Worm (Caenorhabditis elegans) whole organism, L3 larva: Measurements from ENCODE around the gene Y17G9A.4.

Experiments used
- ZK546.5 ChIP-seq: sonication (generic microtip); optimal IDR thresholded peaks from 2 replicates; lab custom pipeline; 2017; ENCODE audit warnings: missing biosample characterization, missing genetic modification characterization
- aly-2 ChIP-seq: fragments of 150-350 bp; optimal IDR thresholded peaks from 2 replicates; lab custom pipeline; 2014; ENCODE audit warnings: missing biosample characterization, missing genetic modification characterization
- ama-1 ChIP-seq: fragments of 150-350 bp; optimal IDR thresholded peaks from 2 replicates; lab custom pipeline; 2018
- ceh-16 ChIP-seq: sonication (generic microtip); optimal IDR thresholded peaks from 2 replicates; lab custom pipeline; 2017; ENCODE audit warnings: missing biosample characterization, missing genetic modification characterization
- ceh-28 ChIP-seq: fragments of 150-350 bp; optimal IDR thresholded peaks from 2 replicates; lab custom pipeline; 2014; ENCODE audit warnings: missing biosample characterization, missing genetic modification reagents, missing genetic modification characterization
- ceh-82 ChIP-seq: fragments of 150-350 bp; optimal IDR thresholded peaks from 2 replicates; lab custom pipeline; 2014; ENCODE audit warnings: missing biosample characterization, missing genetic modification characterization
- egl-27 ChIP-seq: sonication (generic microtip); optimal IDR thresholded peaks from 4 replicates; lab custom pipeline; 2017; ENCODE audit warnings: missing biosample characterization, missing genetic modification reagents, missing genetic modification characterization
- egl-5 ChIP-seq: fragments of 150-350 bp; optimal IDR thresholded peaks from 2 replicates; lab custom pipeline; 2017; ENCODE audit warnings: missing biosample characterization, missing genetic modification reagents, missing genetic modification characterization, inconsistent platforms
- elt-2 ChIP-seq: sonication (generic microtip); optimal IDR thresholded peaks from 2 replicates; lab custom pipeline; 2016; ENCODE audit warnings: missing genetic modification reagents, mild to moderate bottlenecking, missing genetic modification characterization, missing compliant biosample characterization
- elt-3 ChIP-seq, 3 experiments: fragments of 150-350 bp in 1 of 3; sonication (generic microtip) in 2 of 3; optimal IDR thresholded peaks; 2 replicates in 2 of 3; 4 replicates in 1 of 3; lab custom pipeline; 2014 to 2017; ENCODE audit warnings: missing biosample characterization in 3 of 3, missing genetic modification characterization in 3 of 3
- eor-1 ChIP-seq, 2 experiments: fragments of 150-350 bp; optimal IDR thresholded peaks; 2 replicates each; lab custom pipeline; 2014 to 2018; ENCODE audit warnings: missing biosample characterization in 2 of 2, missing genetic modification characterization in 2 of 2
- fkh-2 ChIP-seq: fragments of 150-350 bp; optimal IDR thresholded peaks from 2 replicates; lab custom pipeline; 2014; ENCODE audit warnings: missing biosample characterization, missing genetic modification reagents, missing genetic modification characterization
- fos-1 ChIP-seq: fragments of 150-350 bp; optimal IDR thresholded peaks from 2 replicates; lab custom pipeline; 2014; ENCODE audit warnings: missing biosample characterization, missing genetic modification characterization
- hmg-11 ChIP-seq: sonication (generic microtip); optimal IDR thresholded peaks from 2 replicates; lab custom pipeline; 2016; ENCODE audit warnings: missing genetic modification characterization, missing compliant biosample characterization
- lin-15B ChIP-seq: fragments of 150-350 bp; optimal IDR thresholded peaks from 2 replicates; lab custom pipeline; 2014; ENCODE audit warnings: missing biosample characterization, missing genetic modification characterization
- lin-39 ChIP-seq: fragments of 150-350 bp; optimal IDR thresholded peaks from 2 replicates; lab custom pipeline; 2018; ENCODE audit warnings: missing biosample characterization, missing genetic modification reagents, missing genetic modification characterization
- mdl-1 ChIP-seq: fragments of 150-350 bp; optimal IDR thresholded peaks from 2 replicates; lab custom pipeline; 2014; ENCODE audit warnings: missing biosample characterization, missing genetic modification characterization
- mml-1 ChIP-seq: fragments of 150-350 bp; sonication (generic microtip); optimal IDR thresholded peaks from 3 replicates; lab custom pipeline; 2014; ENCODE audit warnings: missing biosample characterization, missing genetic modification characterization
- nfya-1 ChIP-seq: sonication (generic microtip); optimal IDR thresholded peaks from 2 replicates; lab custom pipeline; 2017; ENCODE audit warnings: missing genetic modification characterization, mild to moderate bottlenecking, missing compliant biosample characterization, antibody characterized with exemption, moderate library complexity; ENCODE audit not compliant: insufficient read depth
- nhr-11 ChIP-seq: fragments of 150-350 bp; optimal IDR thresholded peaks from 2 replicates; lab custom pipeline; 2014; ENCODE audit warnings: missing biosample characterization, missing genetic modification characterization
- nhr-12 ChIP-seq: fragments of 150-350 bp; optimal IDR thresholded peaks from 2 replicates; lab custom pipeline; 2014; ENCODE audit warnings: missing biosample characterization, missing genetic modification characterization
- nhr-23 ChIP-seq: fragments of 150-350 bp; optimal IDR thresholded peaks from 2 replicates; lab custom pipeline; 2014; ENCODE audit warnings: missing biosample characterization, missing genetic modification reagents, missing genetic modification characterization
- nhr-28 ChIP-seq: fragments of 150-350 bp; optimal IDR thresholded peaks from 2 replicates; lab custom pipeline; 2014; ENCODE audit warnings: missing biosample characterization, missing genetic modification characterization
- nhr-43 ChIP-seq: sonication (generic microtip); optimal IDR thresholded peaks from 2 replicates; lab custom pipeline; 2016; ENCODE audit warnings: mild to moderate bottlenecking, missing genetic modification characterization, missing compliant biosample characterization; ENCODE audit not compliant: poor library complexity, severe bottlenecking
- nhr-67 ChIP-seq: fragments of 150-350 bp; optimal IDR thresholded peaks from 2 replicates; lab custom pipeline; 2014; ENCODE audit warnings: missing biosample characterization, missing genetic modification characterization
- nhr-77 ChIP-seq: fragments of 150-350 bp; optimal IDR thresholded peaks from 2 replicates; lab custom pipeline; 2014; ENCODE audit warnings: missing biosample characterization, missing genetic modification characterization
- pha-4 ChIP-seq: fragments of 150-350 bp; optimal IDR thresholded peaks from 2 replicates; lab custom pipeline; 2014; ENCODE audit warnings: missing biosample characterization, missing genetic modification reagents, missing genetic modification characterization
- pqm-1 ChIP-seq: fragments of 150-350 bp; optimal IDR thresholded peaks from 2 replicates; lab custom pipeline; 2017; ENCODE audit warnings: missing biosample characterization, missing genetic modification characterization, inconsistent platforms
- skn-1 ChIP-seq: fragments of 150-350 bp; optimal IDR thresholded peaks from 2 replicates; lab custom pipeline; 2014; ENCODE audit warnings: missing biosample characterization, missing genetic modification characterization
- snpc-4 ChIP-seq: fragments of 150-350 bp; optimal IDR thresholded peaks from 2 replicates; lab custom pipeline; 2014; ENCODE audit warnings: missing biosample characterization, missing genetic modification characterization
- unc-39 ChIP-seq: sonication (generic microtip); optimal IDR thresholded peaks from 4 replicates; lab custom pipeline; 2017; ENCODE audit warnings: missing biosample characterization, missing genetic modification characterization
- unc-62 ChIP-seq: fragments of 150-350 bp; sonication (generic microtip); optimal IDR thresholded peaks from 4 replicates; lab custom pipeline; 2014; ENCODE audit warnings: missing biosample characterization, missing genetic modification reagents, missing genetic modification characterization
- zag-1 ChIP-seq: fragments of 150-350 bp; optimal IDR thresholded peaks from 2 replicates; lab custom pipeline; 2014; ENCODE audit warnings: missing biosample characterization, missing genetic modification characterization
- ztf-4 ChIP-seq: fragments of 150-350 bp; optimal IDR thresholded peaks from 2 replicates; lab custom pipeline; 2014; ENCODE audit warnings: missing biosample characterization, missing genetic modification characterization

Y17G9A.4 gene

DNA sequence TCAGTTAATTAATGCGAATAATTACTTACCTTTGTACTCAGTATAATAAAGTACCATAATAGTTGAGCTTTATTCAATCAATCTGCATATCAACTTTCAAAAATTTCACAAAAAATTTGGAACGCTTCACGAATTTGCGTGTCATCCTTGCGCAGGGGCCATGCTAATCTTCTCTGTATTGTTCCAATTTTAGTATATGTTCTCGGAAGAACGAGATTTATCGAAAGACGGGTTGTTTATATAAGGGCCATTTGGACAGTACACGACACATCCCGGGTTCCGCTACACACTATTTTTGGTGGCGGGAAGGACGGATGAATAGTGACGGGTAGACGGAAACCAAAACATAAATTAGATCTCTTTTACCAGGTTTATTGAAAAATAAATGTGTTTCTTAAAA, 3.2 kb upstream of the Y17G9A.4 start:
- TF ChIP-seq unc-39 = no peak
- no peak for TF ChIP-seq nhr-67 (tag; lab: Kevin White, UChicago)
- no peak for TF ChIP-seq nhr-11 (tag; lab: Kevin White, UChicago)
- no peak for TF ChIP-seq ama-1 (lab: Kevin White, UChicago)
- no peak for TF ChIP-seq ceh-16 (tag; lab: Kevin White, UChicago)
- no peak for TF ChIP-seq egl-27 (tag; lab: Kevin White, UChicago)
- TF ChIP-seq nhr-12 (tag; lab: Kevin White, UChicago) = no peak
- TF ChIP-seq mml-1 = no peak
- no peak for TF ChIP-seq skn-1
- TF ChIP-seq aly-2 (tag; lab: Kevin White, UChicago) = no peak
- TF ChIP-seq nhr-28 (tag; lab: Kevin White, UChicago) = no peak
- no peak for TF ChIP-seq ceh-28 (tag; lab: Kevin White, UChicago)
- no peak for TF ChIP-seq fos-1 (tag; lab: Kevin White, UChicago)

DNA sequence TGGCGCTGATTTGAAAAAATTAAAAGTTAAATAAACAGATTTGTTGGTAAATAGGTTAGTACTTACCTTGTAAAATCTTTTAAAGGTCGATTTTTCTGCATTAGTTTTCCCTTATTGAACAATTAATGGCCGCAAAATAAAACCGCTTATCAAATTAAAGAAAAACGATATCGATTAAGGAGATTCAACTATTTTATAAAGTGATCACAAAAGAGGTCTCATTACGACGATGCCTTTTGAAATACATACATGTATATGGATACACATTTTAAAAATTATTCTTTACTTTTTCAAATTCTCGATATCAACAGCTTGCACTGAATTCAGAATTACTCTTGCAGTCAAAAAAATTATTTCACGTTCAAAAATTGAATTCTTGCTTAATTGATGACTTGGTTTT, 2.8 kb downstream of the Y17G9A.4 start, which contains the start of gene Y17G9A.3:
TSS of gene Y17G9A.3 (minus strand) at position 101 of the 400 bp plus-strand sequence.
- TF ChIP-seq zag-1 (tag; lab: Kevin White, UChicago) = no peak
- no peak for TF ChIP-seq nhr-23
- no peak for TF ChIP-seq mdl-1 (tag; lab: Kevin White, UChicago)
- TF ChIP-seq snpc-4 (tag; lab: Kevin White, UChicago) = no peak
- TF ChIP-seq unc-62 = no peak
- TF ChIP-seq, all 47 proteins: peak for 0

DNA sequence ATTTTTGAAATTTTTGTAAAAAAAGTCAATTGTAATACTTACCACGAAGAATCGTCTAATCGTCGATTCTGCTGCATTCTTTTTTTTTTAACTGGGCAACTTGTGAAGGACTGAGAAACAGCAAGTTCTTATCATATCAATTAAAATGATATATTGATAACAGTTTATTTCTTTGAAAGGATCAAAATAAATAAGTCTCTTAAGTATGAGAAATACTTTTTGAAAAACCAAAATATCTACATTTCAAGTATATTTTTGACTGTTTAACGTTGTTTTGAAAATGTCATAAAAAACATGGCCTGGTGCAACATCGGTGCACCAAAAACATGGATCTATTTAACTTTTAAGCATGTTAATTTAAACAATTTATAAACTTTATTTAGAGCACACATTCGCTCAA, 5.2 kb downstream of the Y17G9A.4 start, which contains the start of gene Y17G9A.2:
TSS of gene Y17G9A.2 (minus strand) at position 101 of the 400 bp plus-strand sequence.
- TF ChIP-seq nhr-43 (tag; lab: Kevin White, UChicago) = no peak
- TF ChIP-seq eor-1 (tag; optimal IDR thresholded peaks at IDR 0.05; lab: Kevin White, UChicago) = no peak
- TF ChIP-seq pqm-1 (tag; lab: Kevin White, UChicago) = no peak
- no peak for TF ChIP-seq elt-3 (tag; optimal IDR thresholded peaks at IDR 0.05; lab: Kevin White, UChicago)
- TF ChIP-seq lin-15B (tag; lab: Kevin White, UChicago) = no peak
- no peak for TF ChIP-seq fkh-2 (tag; lab: Kevin White, UChicago)
- no peak for TF ChIP-seq ztf-4
- TF ChIP-seq nfya-1 (tag; lab: Kevin White, UChicago) = no peak
- no peak for TF ChIP-seq lin-39 (tag; lab: Kevin White, UChicago)
- no peak for TF ChIP-seq egl-27 (tag; lab: Kevin White, UChicago)
- no peak for TF ChIP-seq egl-5

- TF ChIP-seq ZK546.5 (tag; lab: Kevin White, UChicago) = no peak
- peak; percentile 58 for TF ChIP-seq pha-4
These were observed 14.6 kb downstream of the Y17G9A.4 start, which contains the start of gene tat-2 for ce11 chrIV:4846793-4847192. Gene tat-2 (minus strand): TSS chrIV:4846893.

- TF ChIP-seq pqm-1 (tag; lab: Kevin White, UChicago) (peak; percentile 65), hmg-11 (tag; lab: Kevin White, UChicago) (no peak), elt-2 (peak; percentile 61)
These were observed 19.3 kb downstream of the Y17G9A.4 start for ce11 chrIV:4842030-4842429.

- no peak for TF ChIP-seq lin-15B (tag; lab: Kevin White, UChicago)
These were observed 31.7 kb downstream of the Y17G9A.4 start for ce11 chrIV:4829641-4830040.

DNA sequence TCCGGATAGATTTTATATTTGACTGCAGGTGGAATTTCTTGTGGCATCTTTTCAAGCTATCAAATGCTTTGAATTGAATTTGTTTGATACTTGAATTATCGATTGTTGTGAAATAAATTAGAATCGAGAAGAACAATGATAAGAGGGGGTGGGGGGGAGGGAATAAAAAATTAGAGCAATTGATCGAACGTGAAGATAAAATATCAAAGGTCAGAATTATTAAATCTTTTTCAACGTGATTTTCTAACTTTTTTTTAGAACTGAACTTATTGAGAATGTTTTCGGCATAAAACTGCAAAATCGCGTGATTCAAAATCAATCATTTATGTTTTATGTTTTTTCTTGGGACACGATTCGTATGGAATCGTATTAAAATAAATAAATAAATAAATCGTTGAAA, 34.1 kb downstream of the Y17G9A.4 start, which contains the start of gene mpz-4:
TSS of gene mpz-4 (minus strand) at position 101 of the 400 bp plus-strand sequence.
- TF ChIP-seq skn-1 (no peak), zag-1 (tag; lab: Kevin White, UChicago) (no peak), nhr-77 (no peak), ZK546.5 (tag; lab: Kevin White, UChicago) (no peak), ztf-4 (no peak), snpc-4 (tag; lab: Kevin White, UChicago) (no peak), lin-39 (tag; lab: Kevin White, UChicago) (no peak), ceh-82 (tag; lab: Kevin White, UChicago) (no peak), pha-4 (no peak), ceh-28 (tag; lab: Kevin White, UChicago) (no peak), elt-3 (tag; optimal IDR thresholded peaks at IDR 0.05; lab: Kevin White, UChicago) (no peak), egl-27 (tag; lab: Kevin White, UChicago) (no peak), elt-2 (no peak)
